Fruit fly (Drosophila melanogaster) whole organism, wandering third instar larva: ENCODE results near the gene cac.

ENCODE experiments used
- Dfd ChIP-seq: fragments of >200 bp; optimal IDR thresholded peaks from 2 replicates; lab custom pipeline; 2017; ENCODE audit warnings: missing biosample characterization, missing genetic modification characterization
- Hr78 ChIP-seq: fragments of >200 bp; optimal IDR thresholded peaks from 2 replicates; lab custom pipeline; 2017; ENCODE audit warnings: missing biosample characterization, missing genetic modification characterization
- dl ChIP-seq, 2 experiments: fragments of 175-275, 200-275 bp in 1 of 2; fragments of 200-275 bp in 1 of 2; sonication (Bioruptor generic); optimal IDR thresholded peaks; lab custom pipeline; 2018; ENCODE audit warnings: mild to moderate bottlenecking in 2 of 2, missing biosample characterization in 2 of 2, missing genetic modification characterization in 2 of 2, moderate library complexity in 2 of 2; ENCODE audit not compliant: partially characterized antibody in 2 of 2, insufficient read depth in 1 of 2
- jim ChIP-seq: fragments of 175-275, 200-325 bp; sonication (Bioruptor generic); optimal IDR thresholded peaks from 2 replicates; lab custom pipeline; 2016; ENCODE audit warnings: missing biosample characterization, mild to moderate bottlenecking, missing genetic modification characterization
- sv ChIP-seq: fragments of 200-800 bp; sonication (Bioruptor generic); optimal IDR thresholded peaks from 3 replicates; lab custom pipeline; 2016; ENCODE audit warnings: missing biosample characterization, missing genetic modification characterization

DNA sequence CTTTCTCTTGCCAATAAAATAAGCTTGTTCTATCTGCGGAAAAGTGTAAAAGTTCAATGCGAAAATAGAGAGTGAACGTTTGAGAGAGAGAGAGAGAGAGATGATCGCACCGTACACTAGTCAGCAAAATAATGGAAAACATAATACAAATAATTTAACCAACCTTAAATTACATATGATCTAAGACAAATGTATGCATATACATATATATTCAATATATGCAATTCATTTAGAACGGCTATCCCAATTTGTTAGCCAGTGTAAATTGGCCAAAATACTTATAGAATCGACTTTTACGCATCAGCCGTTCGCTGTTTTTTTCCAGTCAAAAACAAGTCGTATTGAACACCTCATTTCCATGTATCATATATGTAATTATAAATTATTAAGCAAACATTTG, 59.7 kb downstream of the cac start:
- TF ChIP-seq sv (GFP tag; lab: Kevin White, UChicago) (no peak), jim (GFP tag; lab: Kevin White, UChicago) (no peak), Dfd (GFP tag; lab: Kevin White, UChicago) (no peak), Hr78 (no peak), dl (GFP tag; optimal IDR thresholded peaks at IDR 0.05; lab: Kevin White, UChicago; ENCODE audit: insufficient read depth in 1 of 2, partially characterized antibody in 2 of 2) (no peak)
